Worm (Caenorhabditis elegans) whole organism, late embryonic: ENCODE measurements around the gene nhr-34.

ENCODE experiments used
- ahr-1 ChIP-seq: sonication (generic microtip); optimal IDR thresholded peaks from 2 replicates; lab custom pipeline; 2016; ENCODE audit warnings: missing genetic modification characterization, missing compliant biosample characterization
- ceh-45 ChIP-seq: fragments of 200-800 bp; sonication (Bioruptor generic); IDR thresholded peaks from 2 replicates; pipeline ENCODE4 v1.3.6; 2022; ENCODE audit warnings: missing genetic modification reagents, missing genetic modification characterization, missing compliant biosample characterization
- ceh-9 ChIP-seq: sonication (generic microtip); optimal IDR thresholded peaks from 2 replicates; lab custom pipeline; 2016; ENCODE audit warnings: mild to moderate bottlenecking, missing genetic modification characterization, inconsistent platforms, missing compliant biosample characterization
- ets-4 ChIP-seq: sonication (generic microtip); optimal IDR thresholded peaks from 2 replicates; lab custom pipeline; 2016; ENCODE audit warnings: missing genetic modification characterization, missing compliant biosample characterization
- fkh-10 ChIP-seq: fragments of 150-350 bp; optimal IDR thresholded peaks from 2 replicates; lab custom pipeline; 2014; ENCODE audit warnings: missing biosample characterization, missing genetic modification reagents, missing genetic modification characterization
- tbx-2 ChIP-seq: sonication (generic microtip); optimal IDR thresholded peaks from 2 replicates; lab custom pipeline; 2016; ENCODE audit warnings: missing genetic modification characterization, missing compliant biosample characterization
- tbx-7 ChIP-seq: sonication (generic microtip); optimal IDR thresholded peaks from 2 replicates; lab custom pipeline; 2016; ENCODE audit warnings: missing genotype, missing genetic modification characterization, missing compliant biosample characterization

DNA sequence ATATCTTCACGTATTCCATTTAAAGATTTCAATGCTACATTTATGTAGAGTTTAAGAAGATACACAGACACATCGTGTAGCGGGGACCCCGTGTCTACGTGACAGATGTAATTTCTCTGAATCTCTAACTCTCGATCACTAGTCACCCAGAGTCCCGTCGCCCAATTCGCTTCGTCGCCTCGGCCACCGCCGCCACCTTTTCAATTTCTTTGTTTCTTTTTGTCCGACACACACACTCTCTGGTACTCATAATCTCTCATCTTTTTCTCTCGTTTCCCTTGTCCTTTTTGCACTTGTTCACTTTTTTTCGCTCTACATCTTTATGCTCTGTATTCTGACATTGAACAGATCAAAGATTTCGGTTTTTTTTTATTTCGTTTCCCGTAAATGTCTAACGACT, 42.9 kb upstream of the nhr-34 start:
- no peak for TF ChIP-seq fkh-10
- no peak for TF ChIP-seq tbx-7 (tag; lab: Kevin White, UChicago)
- TF ChIP-seq ceh-45 (GFP tag; lab: Robert Waterston, UW) = no peak
- peak; percentile 73 for TF ChIP-seq tbx-2
- no peak for TF ChIP-seq ceh-9 (tag; lab: Kevin White, UChicago)
- TF ChIP-seq ahr-1 = no peak
- no peak for TF ChIP-seq ets-4
